Worm (Caenorhabditis elegans): ENCODE measurements around the gene F38H4.3.

DNA sequence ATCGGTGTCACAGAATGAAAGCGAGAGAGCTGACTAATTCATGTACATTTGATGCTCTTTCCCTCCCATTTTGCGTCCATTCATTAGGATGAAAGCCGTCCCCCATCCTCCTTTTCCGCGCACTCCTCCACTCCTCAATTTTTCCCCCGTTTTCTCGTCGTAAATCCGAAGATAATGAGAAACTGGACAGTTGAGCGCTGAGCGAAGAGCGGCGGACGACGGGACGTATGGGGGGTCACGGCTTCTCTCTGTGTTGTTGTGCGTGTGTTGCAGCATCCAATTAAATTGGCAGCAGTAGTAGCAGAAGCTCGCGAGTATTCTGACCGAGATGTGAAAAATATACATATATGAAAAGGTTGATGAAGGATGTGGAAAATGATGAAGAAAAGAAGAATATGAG is 29.7 kb downstream of the F38H4.3 start:
- TF ChIP-seq rcor-1 (GFP tag; IDR thresholded peaks at IDR 0.05): no peak
- TF ChIP-seq mel-28 (tag; optimal IDR thresholded peaks at IDR 0.05; ENCODE audit: borderline replicate concordance): no peak
- TF ChIP-seq ama-1 (optimal IDR thresholded peaks at IDR 0.05): no peak
- no peak for TF ChIP-seq ama-1 (GFP tag; optimal IDR thresholded peaks at IDR 0.05)
- no peak for TF ChIP-seq unc-62 (GFP tag; optimal IDR thresholded peaks at IDR 0.05)
- no peak for TF ChIP-seq pbrm-1 (GFP tag; IDR thresholded peaks at IDR 0.05)
- no peak for TF ChIP-seq ccch-3 (GFP tag; optimal IDR thresholded peaks at IDR 0.05)

All from whole organism, young adult.